Worm (Caenorhabditis elegans) whole organism, young adult: Measurements from ENCODE around the gene dcap-1.

Source experiments
- ama-1 ChIP-seq, 3 experiments: fragments of 150-350 bp in 1 of 3; sonication (generic microtip) in 2 of 3; optimal IDR thresholded peaks; 2 replicates each; lab custom pipeline; 2014 to 2018; ENCODE audit warnings: missing biosample characterization in 2 of 3, missing genetic modification characterization in 2 of 3, missing genetic modification reagents in 2 of 3
- aptf-2 ChIP-seq: fragments of 200-800 bp; sonication (Bioruptor generic); conservative IDR thresholded peaks from 2 replicates; pipeline ENCODE4 v1.3.6; 2022; ENCODE audit warnings: missing genetic modification reagents, missing genetic modification characterization, missing compliant biosample characterization
- lin-26 ChIP-seq: fragments of 200-800 bp; sonication (Bioruptor generic); IDR thresholded peaks from 2 replicates; pipeline ENCODE4 v1.3.6; 2022; ENCODE audit warnings: missing genetic modification reagents, missing genetic modification characterization, missing compliant biosample characterization
- nfya-1 ChIP-seq: sonication (generic microtip); optimal IDR thresholded peaks from 2 replicates; lab custom pipeline; 2017; ENCODE audit warnings: antibody characterized with exemption, missing compliant biosample characterization, missing genetic modification characterization, borderline replicate concordance; ENCODE audit not compliant: insufficient read depth
- unc-62 ChIP-seq: fragments of 150-350 bp; optimal IDR thresholded peaks from 2 replicates; lab custom pipeline; 2014; ENCODE audit warnings: missing biosample characterization, missing genetic modification reagents, missing genetic modification characterization

ce11 chrIV:1054736-1055135 lies at the start of gene dcap-1:
- TF ChIP-seq unc-62 (no peak), lin-26 (no peak), nfya-1 (tag; lab: Kevin White, UChicago) (no peak), ama-1 (optimal IDR thresholded peaks at IDR 0.05; lab: Kevin White, UChicago) (no peak), ama-1 (GFP tag; optimal IDR thresholded peaks at IDR 0.05; lab: Kevin White, UChicago) (no peak), aptf-2 (GFP tag; lab: Robert Waterston, UW) (no peak)
